Comparison of ENCODE assay signal across 5 worm cellular contexts in the genomic region with DNA sequence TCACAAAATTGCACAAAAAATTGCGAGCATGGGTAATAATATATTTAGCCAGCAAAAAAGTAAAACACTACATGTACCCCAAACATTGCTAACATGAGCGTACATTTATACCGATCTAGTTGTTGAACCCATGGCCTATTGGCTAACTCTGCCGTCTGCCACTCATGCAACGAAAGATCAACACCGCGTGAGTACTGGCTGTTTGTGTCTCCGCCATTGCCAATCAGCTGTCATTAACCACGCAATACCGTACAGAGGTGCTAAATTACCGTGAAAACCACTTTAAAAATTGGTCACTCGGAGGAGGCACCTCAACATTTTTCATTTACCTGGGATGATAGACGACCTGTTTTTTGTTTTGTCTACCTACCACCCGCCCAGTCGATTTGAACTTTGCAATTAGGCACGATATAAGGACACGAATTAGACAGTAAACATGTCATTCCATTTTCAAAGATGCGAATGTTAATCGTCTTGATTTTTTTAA.
TF ChIP-seq lines count a peak whose summit lies in the region.

TSS of gene K02C4.2 (plus strand) at position 437 of the 487 bp plus-strand sequence.

TF ChIP-seq in whole organism, L1 larva, 84 proteins besides CTCF, POLR2A, EP300 and RAD21 (continues in another document):
- TF ChIP-seq nhr-20 (tag; optimal IDR thresholded peaks at IDR 0.05; lab: Kevin White, UChicago) (peak; percentile 83), nhr-71 (tag; optimal IDR thresholded peaks at IDR 0.05; lab: Kevin White, UChicago) (peak; percentile 83), hlh-17 (GFP tag; optimal IDR thresholded peaks at IDR 0.05; lab: Kevin White, UChicago; ENCODE audit: borderline replicate concordance) (no peak), zag-1 (tag; optimal IDR thresholded peaks at IDR 0.05; lab: Kevin White, UChicago) (no peak), efl-1 (optimal IDR thresholded peaks at IDR 0.05; lab: Kevin White, UChicago) (peak; percentile 66), efl-1 (GFP tag; optimal IDR thresholded peaks at IDR 0.05 in 1 of 2; lab: Kevin White, UChicago) (peak; percentile 55 to 97), snu-23 (GFP tag; optimal IDR thresholded peaks at IDR 0.05; lab: Kevin White, UChicago) (peak; percentile 86), lin-15B (tag; optimal IDR thresholded peaks at IDR 0.05; lab: Kevin White, UChicago) (no peak), sup-37 (GFP tag; optimal IDR thresholded peaks at IDR 0.05; lab: Kevin White, UChicago) (peak; percentile 73), ztf-4 (tag; optimal IDR thresholded peaks at IDR 0.05; lab: Kevin White, UChicago) (peak; percentile 0), nhr-237 (tag; optimal IDR thresholded peaks at IDR 0.05; lab: Kevin White, UChicago) (no peak), lin-35 (GFP tag; optimal IDR thresholded peaks at IDR 0.05; lab: Kevin White, UChicago) (peak; percentile 66 to 88), isw-1 (GFP tag; IDR thresholded peaks at IDR 0.05; lab: Robert Waterston, UW) (no peak), nhr-19 (GFP tag; conservative IDR thresholded peaks at IDR 0.05; lab: Robert Waterston, UW) (peak; percentile 71), ztf-11 (tag; optimal IDR thresholded peaks at IDR 0.05; lab: Kevin White, UChicago) (peak in 1 of 2 experiments; percentile 7), rnt-1 (tag; optimal IDR thresholded peaks at IDR 0.05; lab: Kevin White, UChicago) (peak; percentile 81), lsy-2 (tag; optimal IDR thresholded peaks at IDR 0.05; lab: Kevin White, UChicago) (peak; percentile 59 to 83)

TF ChIP-seq in whole organism, L3 larva, 47 proteins besides CTCF, POLR2A, EP300 and RAD21 (continues in another document):
- TF ChIP-seq egl-27 (tag; optimal IDR thresholded peaks at IDR 0.05; lab: Kevin White, UChicago) (peak; percentile 86), skn-1 (tag; optimal IDR thresholded peaks at IDR 0.05; lab: Kevin White, UChicago) (peak; percentile 44), lsy-12 (tag; optimal IDR thresholded peaks at IDR 0.05; lab: Kevin White, UChicago) (peak; percentile 86), ceh-82 (tag; optimal IDR thresholded peaks at IDR 0.05; lab: Kevin White, UChicago) (no peak), eor-1 (tag; optimal IDR thresholded peaks at IDR 0.05; lab: Kevin White, UChicago) (no peak), ztf-11 (tag; optimal IDR thresholded peaks at IDR 0.05; lab: Kevin White, UChicago) (no peak), unc-62 (GFP tag; optimal IDR thresholded peaks at IDR 0.05; lab: Kevin White, UChicago) (no peak), hmg-11 (tag; optimal IDR thresholded peaks at IDR 0.05; lab: Kevin White, UChicago) (peak; percentile 35), nhr-12 (tag; optimal IDR thresholded peaks at IDR 0.05; lab: Kevin White, UChicago) (no peak), fkh-2 (tag; optimal IDR thresholded peaks at IDR 0.05; lab: Kevin White, UChicago) (no peak), lin-39 (tag; optimal IDR thresholded peaks at IDR 0.05; lab: Kevin White, UChicago) (peak; percentile 85), ztf-4 (tag; optimal IDR thresholded peaks at IDR 0.05; lab: Kevin White, UChicago) (peak; percentile 51), aly-2 (tag; optimal IDR thresholded peaks at IDR 0.05; lab: Kevin White, UChicago) (no peak), ceh-28 (tag; optimal IDR thresholded peaks at IDR 0.05; lab: Kevin White, UChicago) (no peak), lin-15B (tag; optimal IDR thresholded peaks at IDR 0.05; lab: Kevin White, UChicago) (peak; percentile 36), pha-4 (tag; optimal IDR thresholded peaks at IDR 0.05; lab: Kevin White, UChicago) (peak; percentile 82), nfya-1 (tag; optimal IDR thresholded peaks at IDR 0.05; lab: Kevin White, UChicago; ENCODE audit: insufficient read depth) (peak; percentile 73), ceh-9 (tag; optimal IDR thresholded peaks at IDR 0.05; lab: Kevin White, UChicago) (no peak)

TF ChIP-seq in whole organism, early embryonic, 17 proteins besides CTCF, POLR2A, EP300 and RAD21:
- TF ChIP-seq B0310.2 (tag; optimal IDR thresholded peaks at IDR 0.05; lab: Kevin White, UChicago) (peak; percentile 26), tbx-11 (GFP tag; IDR thresholded peaks at IDR 0.05; lab: Robert Waterston, UW) (peak; percentile 75), ceh-13 (GFP tag; optimal IDR thresholded peaks at IDR 0.05; lab: Kevin White, UChicago) (peak; percentile 59), aly-1 (tag; optimal IDR thresholded peaks at IDR 0.05; lab: Kevin White, UChicago) (peak; percentile 81), ceh-36 (tag; optimal IDR thresholded peaks at IDR 0.05; lab: Kevin White, UChicago) (peak; percentile 44), tbx-37 (GFP tag; conservative IDR thresholded peaks at IDR 0.05; lab: Robert Waterston, UW) (peak; percentile 69), hmg-4 (GFP tag; optimal IDR thresholded peaks at IDR 0.05; lab: Kevin White, UChicago) (peak; percentile 89), scrt-1 (GFP tag; IDR thresholded peaks at IDR 0.05; lab: Robert Waterston, UW) (peak; percentile 80), sea-1 (GFP tag; conservative IDR thresholded peaks at IDR 0.05; lab: Robert Waterston, UW) (peak; percentile 81), hnd-1 (tag; optimal IDR thresholded peaks at IDR 0.05; lab: Kevin White, UChicago) (peak; percentile 51), ets-7 (tag; optimal IDR thresholded peaks at IDR 0.05; lab: Kevin White, UChicago) (no peak), F13C5.2 (tag; optimal IDR thresholded peaks at IDR 0.05; lab: Kevin White, UChicago) (peak; percentile 22), flt-1 (GFP tag; IDR thresholded peaks at IDR 0.05; lab: Robert Waterston, UW) (peak; percentile 79), ama-1 (optimal IDR thresholded peaks at IDR 0.05; lab: Kevin White, UChicago) (no peak), hmbx-1 (tag; optimal IDR thresholded peaks at IDR 0.05; lab: Kevin White, UChicago) (peak; percentile 22), pes-1 (GFP tag; IDR thresholded peaks at IDR 0.05; lab: Robert Waterston, UW) (no peak; the same call in 1 of the 2 replicates), tra-4 (tag; optimal IDR thresholded peaks at IDR 0.05; lab: Kevin White, UChicago) (peak; percentile 42)

TF ChIP-seq in whole organism, midembryonic, 9 proteins besides CTCF, POLR2A, EP300 and RAD21:
- peak; percentile 60; the same call in 1 of the 2 replicates for TF ChIP-seq ztf-23 (GFP tag; IDR thresholded peaks at IDR 0.05; lab: Robert Waterston, UW)
- peak; percentile 68 for TF ChIP-seq ref-1 (GFP tag; conservative IDR thresholded peaks at IDR 0.05; lab: Robert Waterston, UW)
- TF ChIP-seq flt-1 (GFP tag; IDR thresholded peaks at IDR 0.05; lab: Robert Waterston, UW) = peak; percentile 93
- TF ChIP-seq ztf-29 (GFP tag; IDR thresholded peaks at IDR 0.05; lab: Robert Waterston, UW) = peak; percentile 80
- TF ChIP-seq tab-1 (GFP tag; IDR thresholded peaks at IDR 0.05; lab: Robert Waterston, UW) = peak; percentile 84
- peak; percentile 47 for TF ChIP-seq cog-1 (tag; optimal IDR thresholded peaks at IDR 0.05; lab: Kevin White, UChicago)
- peak; percentile 44 for TF ChIP-seq med-1 (GFP tag; optimal IDR thresholded peaks at IDR 0.05; lab: Kevin White, UChicago; ENCODE audit: insufficient read depth)
- TF ChIP-seq T22C8.4 (GFP tag; IDR thresholded peaks at IDR 0.05; lab: Robert Waterston, UW) = peak; percentile 71
- peak; percentile 44; the same call in 1 of the 2 replicates for TF ChIP-seq klf-2 (GFP tag; conservative IDR thresholded peaks at IDR 0.05; lab: Robert Waterston, UW)

TF ChIP-seq in whole organism, young adult, 124 proteins besides CTCF, POLR2A, EP300 and RAD21 (continues in another document):
- TF ChIP-seq F37B4.10 (GFP tag; IDR thresholded peaks at IDR 0.05; lab: Robert Waterston, UW) = 0 out of 2 replicates have a peak, but pooled peaks have one; percentile 35
- TF ChIP-seq F22D6.2 (tag; optimal IDR thresholded peaks at IDR 0.05; lab: Kevin White, UChicago) = no peak
- peak; percentile 77 for TF ChIP-seq T07F8.4 (tag; optimal IDR thresholded peaks at IDR 0.05; lab: Kevin White, UChicago)
- TF ChIP-seq athp-1 (tag; optimal IDR thresholded peaks at IDR 0.05; lab: Kevin White, UChicago) = peak; percentile 60
- TF ChIP-seq unc-62 (GFP tag; optimal IDR thresholded peaks at IDR 0.05; lab: Kevin White, UChicago) = no peak
- TF ChIP-seq rec-8 (tag; optimal IDR thresholded peaks at IDR 0.05; lab: Kevin White, UChicago) = peak; percentile 70 to 73
- no peak for TF ChIP-seq F55B11.4 (tag; optimal IDR thresholded peaks at IDR 0.05; lab: Kevin White, UChicago; ENCODE audit: borderline replicate concordance, insufficient read depth)
- peak; percentile 67 for TF ChIP-seq B0336.3 (GFP tag; IDR thresholded peaks at IDR 0.05; lab: Robert Waterston, UW)
- no peak for TF ChIP-seq F39B2.1 (GFP tag; IDR thresholded peaks at IDR 0.05; lab: Robert Waterston, UW)
- peak; percentile 81 for TF ChIP-seq mes-4 (tag; optimal IDR thresholded peaks at IDR 0.05; lab: Kevin White, UChicago)
- TF ChIP-seq atf-7 (tag; optimal IDR thresholded peaks at IDR 0.05; lab: Kevin White, UChicago) = peak; percentile 59
- TF ChIP-seq nhr-90 (tag; optimal IDR thresholded peaks at IDR 0.05; lab: Kevin White, UChicago) = peak; percentile 91
- TF ChIP-seq him-1 (tag; optimal IDR thresholded peaks at IDR 0.05; lab: Kevin White, UChicago) = peak; percentile 99
- TF ChIP-seq snpc-3.4 (tag; optimal IDR thresholded peaks at IDR 0.05; lab: Kevin White, UChicago) = peak; percentile 82
- peak; percentile 91 for TF ChIP-seq nfyb-1 (GFP tag; IDR thresholded peaks at IDR 0.05; lab: Robert Waterston, UW)
- TF ChIP-seq somi-1 (GFP tag; optimal IDR thresholded peaks at IDR 0.05; lab: Kevin White, UChicago) = peak; percentile 74
- peak; percentile 95 for TF ChIP-seq lin-26 (GFP tag; IDR thresholded peaks at IDR 0.05; lab: Robert Waterston, UW)
- TF ChIP-seq Y53G8AR.9 (GFP tag; conservative IDR thresholded peaks at IDR 0.05; lab: Robert Waterston, UW) = peak; percentile 71
- peak; percentile 93 for TF ChIP-seq die-1 (tag; optimal IDR thresholded peaks at IDR 0.05; lab: Kevin White, UChicago)
- no peak for TF ChIP-seq Y67H2A.10 (GFP tag; conservative IDR thresholded peaks at IDR 0.05; lab: Robert Waterston, UW)
- no peak for TF ChIP-seq sdz-38 (tag; optimal IDR thresholded peaks at IDR 0.05; lab: Kevin White, UChicago)
- TF ChIP-seq dpff-1 (tag; optimal IDR thresholded peaks at IDR 0.05; lab: Kevin White, UChicago) = no peak
- peak; percentile 69 for TF ChIP-seq ztf-3 (GFP tag; optimal IDR thresholded peaks at IDR 0.05; lab: Kevin White, UChicago)
- TF ChIP-seq attf-5 (GFP tag; optimal IDR thresholded peaks at IDR 0.05; lab: Kevin White, UChicago) = peak; percentile 72
- peak; percentile 76 for TF ChIP-seq F23B12.7 (tag; optimal IDR thresholded peaks at IDR 0.05; lab: Kevin White, UChicago; ENCODE audit: insufficient read depth)
- TF ChIP-seq C06A6.2 (GFP tag; conservative IDR thresholded peaks at IDR 0.05; lab: Robert Waterston, UW) = peak; percentile 55; the same call in 1 of the 2 replicates
- TF ChIP-seq mel-28 (tag; optimal IDR thresholded peaks at IDR 0.05; lab: Kevin White, UChicago; ENCODE audit: borderline replicate concordance) = no peak
- TF ChIP-seq Y79H2A.3 (GFP tag; conservative IDR thresholded peaks at IDR 0.05; lab: Robert Waterston, UW) = no peak; the same call in 1 of the 2 replicates
- peak; percentile 68 for TF ChIP-seq lsl-1 (GFP tag; optimal IDR thresholded peaks at IDR 0.05; lab: Kevin White, UChicago)
- TF ChIP-seq ets-4 (GFP tag; optimal IDR thresholded peaks at IDR 0.05; lab: Kevin White, UChicago) = peak; percentile 79

Comparison
In these comparisons a context has a peak if more than half of its experiments do, and no peak if none do; other contexts are left out.
1. Of the 8 proteins assayed by ChIP-seq in both whole organism, young adult and whole organism, L1 larva: peak only in whole organism, young adult: none; only in whole organism, L1 larva: efl-1; in both: dpl-1, nhr-90, snpc-4 and unc-130; in neither: 1; mixed calls (peak in some experiments, not most) for 2.